Fruit fly (Drosophila melanogaster) whole organism, larva: ENCODE measurements around the gene CG31313.

ENCODE experiments used
- noc ChIP-seq: fragments of 200-800 bp; sonication (Bioruptor generic); optimal IDR thresholded peaks from 3 replicates; lab custom pipeline; 2019; ENCODE audit warnings: missing biosample characterization, mild to moderate bottlenecking, missing genetic modification characterization, moderate library complexity

Gene CG31313

dm6 chr3R:14567329-14567728 is at the start of gene CG31313:
Gene CG31313 (minus strand): TSS chr3R:14567429.
- no peak for TF ChIP-seq noc (tag; lab: Kevin White, UChicago)

DNA sequence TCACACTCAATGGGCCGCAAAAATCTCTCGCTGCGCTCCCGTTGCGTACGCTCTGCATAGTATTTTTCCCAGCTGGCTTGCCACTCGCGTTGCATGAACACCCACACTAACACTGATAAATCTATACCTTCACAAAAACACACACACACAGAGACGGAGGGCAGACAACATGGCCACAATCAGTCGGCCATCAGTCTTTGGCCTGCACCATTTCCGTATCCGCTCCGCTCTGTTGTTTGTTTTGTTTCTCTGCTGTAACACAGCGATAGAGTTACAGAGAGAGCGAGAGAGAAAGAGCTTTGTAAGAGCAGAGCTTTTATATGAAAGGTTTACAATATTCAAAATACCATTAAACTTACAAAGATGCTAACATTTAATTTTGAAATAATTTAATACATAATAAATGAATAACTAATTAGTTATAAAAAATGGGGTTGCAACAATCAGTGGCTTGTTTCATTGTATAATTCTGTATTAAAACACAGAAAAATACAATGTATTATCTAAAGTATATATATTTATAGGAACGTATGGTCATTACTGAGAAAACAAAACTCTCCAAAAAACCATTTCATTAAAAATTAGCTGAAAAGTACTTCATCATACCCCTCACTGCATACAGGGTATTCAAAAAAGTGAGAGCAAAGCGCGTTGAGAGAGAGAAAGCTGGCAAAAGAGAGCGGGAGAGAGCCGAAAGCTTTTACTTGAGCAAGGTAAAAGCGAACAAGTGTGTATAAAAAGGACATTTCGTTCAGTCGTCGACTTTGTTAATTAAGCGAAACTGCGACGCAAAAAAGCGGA is 41.9 kb upstream of the CG31313 start, which contains the start of gene CG14853:
CG14853 (plus strand) TSS at position 751 of the 801 bp plus-strand sequence.
- no peak for TF ChIP-seq noc (tag; lab: Kevin White, UChicago)

dm6 chr3R:14597935-14598424 is 30.8 kb upstream of the CG31313 start:
- TF ChIP-seq noc (tag; lab: Kevin White, UChicago): no peak

DNA sequence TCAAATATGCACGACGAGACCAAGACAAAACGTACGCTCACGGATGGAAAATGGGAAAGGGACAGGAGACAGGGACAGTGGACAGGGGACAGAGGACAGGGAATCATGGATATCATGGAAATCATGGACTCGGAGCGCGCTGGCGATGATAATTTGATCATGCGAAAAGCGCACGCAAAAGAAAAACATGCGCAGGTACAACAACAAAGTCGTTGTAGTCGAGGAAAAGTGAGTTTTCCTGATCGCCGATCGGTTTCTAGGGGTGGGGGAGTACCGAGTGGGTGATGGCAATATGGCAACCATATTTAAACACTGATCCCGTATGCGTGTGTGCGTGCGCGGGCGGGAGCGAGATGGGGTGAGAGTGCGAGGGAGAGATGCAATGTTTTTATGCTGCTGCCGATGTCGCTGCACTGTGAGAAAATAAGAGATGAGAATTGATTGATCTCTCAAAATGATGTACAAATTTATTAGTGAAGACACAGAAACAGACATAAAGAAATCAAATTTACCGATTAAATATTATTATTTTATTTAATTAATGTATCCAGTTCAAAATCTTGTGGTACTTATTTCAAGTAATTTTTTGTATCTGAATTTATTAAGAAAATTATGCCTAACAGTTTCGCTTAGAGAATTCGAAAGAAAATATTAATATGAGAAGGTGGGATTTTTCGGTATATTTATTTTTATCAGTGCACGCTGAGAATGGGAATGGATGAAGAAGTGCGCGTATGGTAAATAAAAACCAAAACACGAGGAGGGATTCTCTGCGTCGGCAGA is 23.7 kb upstream of the CG31313 start:
- TF ChIP-seq noc (tag; lab: Kevin White, UChicago): no peak

dm6 chr3R:14589483-14589882 is 22.3 kb upstream of the CG31313 start:
- no peak for TF ChIP-seq noc (tag; lab: Kevin White, UChicago)

DNA sequence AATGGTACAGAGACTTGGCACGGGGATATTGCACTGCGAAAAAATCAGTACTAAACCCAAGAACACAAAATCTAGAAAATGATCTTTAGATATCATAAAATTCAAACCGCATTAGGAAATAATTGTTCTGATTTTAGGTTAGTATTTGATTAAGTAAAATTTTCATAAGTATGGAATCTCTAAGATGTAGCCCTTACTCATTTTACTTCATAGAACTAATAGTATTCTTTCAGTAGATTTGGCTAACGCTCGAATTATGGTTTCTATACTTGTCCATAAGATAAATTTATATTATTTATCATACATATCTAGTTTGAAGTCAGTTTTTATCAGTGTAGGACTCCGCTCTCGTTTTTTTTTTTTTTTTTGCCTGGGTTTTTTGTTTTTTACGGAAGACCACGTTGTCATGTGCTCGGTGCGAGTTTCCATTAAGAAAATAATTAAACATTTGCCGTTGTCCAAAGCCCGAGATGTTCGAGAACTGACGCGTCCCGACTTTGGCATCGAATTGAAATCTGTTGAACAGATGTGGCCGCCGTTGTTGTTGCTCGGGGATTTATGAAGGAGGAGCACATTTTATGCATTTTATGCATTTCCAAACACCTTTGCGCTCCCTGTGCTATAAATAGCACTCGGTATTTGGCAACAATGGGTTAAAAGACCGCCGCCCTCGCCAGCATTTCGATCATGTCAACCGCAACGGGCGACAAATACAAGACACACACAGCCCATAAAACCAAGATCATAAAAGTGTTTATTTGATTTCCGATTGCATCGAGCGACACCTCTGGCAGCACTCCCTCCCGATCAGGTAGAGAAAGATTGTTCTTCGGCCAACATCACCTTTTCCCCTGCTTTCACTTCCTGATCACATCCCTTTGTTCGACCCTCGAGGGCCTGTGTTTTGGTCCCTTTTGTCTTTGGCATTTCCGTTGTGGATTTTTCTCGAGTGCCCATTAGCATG is 19.5 kb upstream of the CG31313 start:
- TF ChIP-seq noc (tag; lab: Kevin White, UChicago): no peak

- TF ChIP-seq noc (tag; lab: Kevin White, UChicago): no peak
Observed at dm6 chr3R:14580045-14580579, 12.9 kb upstream of the CG31313 start.

DNA sequence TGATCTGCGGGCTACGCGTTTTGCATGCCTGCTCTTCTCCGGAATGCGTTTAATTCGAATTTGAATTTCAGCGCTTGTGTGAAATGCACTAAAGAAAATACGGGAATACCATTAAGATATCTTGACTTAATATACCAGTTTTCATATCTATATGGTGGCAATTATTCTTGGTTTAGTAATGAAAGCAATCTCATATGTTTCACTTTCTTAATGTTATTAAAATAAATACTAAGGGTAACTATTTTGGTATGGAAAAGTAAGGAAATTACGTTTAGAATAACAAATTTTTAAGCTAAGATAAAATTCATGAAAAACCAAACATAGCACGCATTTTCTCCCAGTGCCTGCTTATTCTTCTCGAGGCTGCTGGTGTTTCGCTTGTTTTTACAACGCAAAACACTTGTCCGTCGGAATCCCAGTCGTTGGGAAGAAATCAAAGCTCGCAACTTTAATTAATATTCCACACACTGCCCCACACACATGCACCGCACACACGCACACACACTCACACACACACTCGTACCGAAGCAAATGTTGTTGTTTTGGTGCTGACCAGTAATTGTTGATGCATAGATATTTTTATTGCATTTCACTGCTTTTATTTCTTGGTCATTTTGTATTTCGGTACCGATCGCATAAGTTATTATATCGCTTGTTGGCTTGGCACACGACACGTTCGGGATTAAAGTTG is 10.7 kb upstream of the CG31313 start:
- TF ChIP-seq noc (tag; lab: Kevin White, UChicago): no peak

- no peak for TF ChIP-seq noc (tag; lab: Kevin White, UChicago)
Observed at dm6 chr3R:14576692-14577646, 9.7 kb upstream of the CG31313 start, which contains the start of gene stumps. Gene stumps (plus strand): TSS chr3R:14577217.

- TF ChIP-seq noc (tag; lab: Kevin White, UChicago): no peak
Observed at dm6 chr3R:14576511-14576691, 9.2 kb upstream of the CG31313 start, which contains the start of gene CG44094. Gene CG44094 (minus strand): TSS chr3R:14576611.

DNA sequence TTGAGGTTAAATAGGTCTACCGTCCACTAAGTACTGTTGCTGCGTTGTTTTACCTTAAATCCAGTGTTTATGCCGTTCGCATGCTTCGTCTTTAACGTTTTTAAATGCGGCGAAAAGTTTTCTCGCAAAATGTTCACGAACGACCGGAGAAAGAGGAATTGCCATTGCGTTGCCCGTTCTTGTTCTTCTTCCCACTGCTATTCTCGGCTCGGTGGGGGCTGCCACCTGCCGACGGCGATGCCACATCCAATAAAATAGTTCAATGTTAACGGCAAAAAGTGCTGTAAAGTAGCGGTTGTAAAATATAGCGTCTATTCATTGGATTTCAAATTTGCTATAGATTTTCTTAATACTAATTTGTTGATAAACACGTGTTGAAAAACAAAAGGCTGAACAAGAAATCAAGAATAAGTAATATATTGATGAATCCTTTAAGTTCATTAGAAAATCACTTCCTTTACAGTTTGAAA is 8.5 kb upstream of the CG31313 start, which contains the start of gene CG7987:
CG7987 (minus strand) TSS at position 170 of the 470 bp plus-strand sequence.
- no peak for TF ChIP-seq noc (tag; lab: Kevin White, UChicago)

DNA sequence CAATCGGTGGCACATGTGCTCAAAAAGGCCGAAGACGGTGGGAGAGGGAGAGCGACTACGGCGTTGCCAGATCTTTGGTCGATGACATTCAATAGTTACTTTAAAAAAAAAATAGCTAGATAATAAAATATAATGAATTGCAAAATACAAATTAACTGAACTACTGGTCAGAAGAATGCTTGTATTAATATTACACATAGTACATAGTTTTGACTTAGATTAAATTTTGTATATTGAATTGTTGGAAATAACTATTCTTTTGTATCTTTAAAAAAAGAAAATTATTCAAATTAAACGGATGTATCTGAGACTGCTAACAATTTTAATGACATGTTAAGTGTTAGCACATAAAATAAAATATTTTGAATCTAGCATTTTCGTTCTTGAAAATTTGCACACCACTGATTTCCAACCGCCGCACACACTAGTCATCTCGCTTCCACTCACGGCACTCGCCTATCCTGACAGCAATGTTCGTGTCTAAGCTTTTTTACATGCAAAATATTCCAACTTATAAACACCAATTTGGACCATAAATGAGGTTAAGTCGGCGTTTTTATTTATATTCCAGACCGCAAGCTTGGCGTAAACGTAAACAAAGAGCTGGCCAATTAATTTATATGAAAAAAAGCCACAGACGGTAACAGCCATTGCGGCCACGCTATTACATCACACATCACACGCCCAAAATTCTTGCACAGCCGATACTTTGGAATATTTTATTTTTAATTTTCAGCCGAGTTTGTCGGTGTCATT is 7.9 kb upstream of the CG31313 start:
- TF ChIP-seq noc (tag; lab: Kevin White, UChicago): peak; percentile 79
